Worm (Caenorhabditis elegans): ENCODE data around the gene ggtb-1.

ggtb-1 gene

ce11 chrIII:7166664-7167567 is 33.4 kb downstream of the ggtb-1 start:
- no peak for TF ChIP-seq hmg-4 (GFP tag; optimal IDR thresholded peaks at IDR 0.05)
- no peak for TF ChIP-seq ets-7 (tag; optimal IDR thresholded peaks at IDR 0.05)
- TF ChIP-seq hmbx-1 (tag; optimal IDR thresholded peaks at IDR 0.05): no peak
- TF ChIP-seq tbx-37 (GFP tag; conservative IDR thresholded peaks at IDR 0.05): no peak
- no peak for TF ChIP-seq sea-1 (GFP tag; conservative IDR thresholded peaks at IDR 0.05)
- TF ChIP-seq ama-1 (optimal IDR thresholded peaks at IDR 0.05): no peak
- TF ChIP-seq pes-1 (GFP tag; IDR thresholded peaks at IDR 0.05): no peak
- TF ChIP-seq scrt-1 (GFP tag; IDR thresholded peaks at IDR 0.05): no peak

- TF ChIP-seq hnd-1 (tag; optimal IDR thresholded peaks at IDR 0.05): no peak
- TF ChIP-seq tbx-37 (GFP tag; conservative IDR thresholded peaks at IDR 0.05): no peak
Observed at ce11 chrIII:7167568-7167937, 34.0 kb downstream of the ggtb-1 start, which contains the start of gene acs-4. Gene acs-4 (plus strand): TSS chrIII:7167838.

- TF ChIP-seq tbx-37 (GFP tag; conservative IDR thresholded peaks at IDR 0.05) (no peak), aly-1 (tag; optimal IDR thresholded peaks at IDR 0.05) (no peak), tbx-11 (GFP tag; IDR thresholded peaks at IDR 0.05) (no peak), ets-7 (tag; optimal IDR thresholded peaks at IDR 0.05) (no peak), tra-4 (tag; optimal IDR thresholded peaks at IDR 0.05) (no peak), pes-1 (GFP tag; IDR thresholded peaks at IDR 0.05) (no peak), hmg-4 (GFP tag; optimal IDR thresholded peaks at IDR 0.05) (no peak), F13C5.2 (tag; optimal IDR thresholded peaks at IDR 0.05) (no peak), scrt-1 (GFP tag; IDR thresholded peaks at IDR 0.05) (no peak), hnd-1 (tag; optimal IDR thresholded peaks at IDR 0.05) (no peak), sea-1 (GFP tag; conservative IDR thresholded peaks at IDR 0.05) (no peak), B0310.2 (tag; optimal IDR thresholded peaks at IDR 0.05) (no peak), ceh-13 (GFP tag; optimal IDR thresholded peaks at IDR 0.05) (no peak), ama-1 (optimal IDR thresholded peaks at IDR 0.05) (no peak), ceh-36 (tag; optimal IDR thresholded peaks at IDR 0.05) (no peak), flt-1 (GFP tag; IDR thresholded peaks at IDR 0.05) (no peak), hmbx-1 (tag; optimal IDR thresholded peaks at IDR 0.05) (no peak)
Observed at ce11 chrIII:7170090-7170489, 36.5 kb downstream of the ggtb-1 start.

ce11 chrIII:7178497-7178896 is 44.9 kb downstream of the ggtb-1 start:
- no peak for TF ChIP-seq B0310.2 (tag; optimal IDR thresholded peaks at IDR 0.05)

ce11 chrIII:7179538-7180301 is 46.2 kb downstream of the ggtb-1 start, which contains the start of the genes rps-14 and rpl-36:
Gene rps-14 (minus strand): TSS chrIII:7179588.
Gene rpl-36 (plus strand): TSS chrIII:7180251.
- no peak for TF ChIP-seq hnd-1 (tag; optimal IDR thresholded peaks at IDR 0.05)
- peak; percentile 71 for TF ChIP-seq F13C5.2 (tag; optimal IDR thresholded peaks at IDR 0.05)

- TF ChIP-seq B0310.2 (tag; optimal IDR thresholded peaks at IDR 0.05) (no peak), ceh-36 (tag; optimal IDR thresholded peaks at IDR 0.05) (no peak), hmg-4 (GFP tag; optimal IDR thresholded peaks at IDR 0.05) (no peak)
Observed at ce11 chrIII:7180613-7181012, 47.0 kb downstream of the ggtb-1 start, which contains the start of gene ndab-2. Gene ndab-2 (plus strand): TSS chrIII:7180752.

- TF ChIP-seq hmg-4 (GFP tag; optimal IDR thresholded peaks at IDR 0.05): no peak
- TF ChIP-seq F13C5.2 (tag; optimal IDR thresholded peaks at IDR 0.05): peak; percentile 38
Observed at ce11 chrIII:7181822-7182221, 48.3 kb downstream of the ggtb-1 start, which contains the start of gene epg-4. Gene epg-4 (plus strand): TSS chrIII:7182167.

ce11 chrIII:7184022-7184421 is 50.5 kb downstream of the ggtb-1 start, which contains the start of gene yju-2:
Gene yju-2 (plus strand): TSS chrIII:7184336.
- no peak for TF ChIP-seq hnd-1 (tag; optimal IDR thresholded peaks at IDR 0.05)
- TF ChIP-seq sea-1 (GFP tag; conservative IDR thresholded peaks at IDR 0.05): no peak
- TF ChIP-seq F13C5.2 (tag; optimal IDR thresholded peaks at IDR 0.05): no peak
- TF ChIP-seq hmbx-1 (tag; optimal IDR thresholded peaks at IDR 0.05): no peak
- TF ChIP-seq ets-7 (tag; optimal IDR thresholded peaks at IDR 0.05): no peak
- TF ChIP-seq aly-1 (tag; optimal IDR thresholded peaks at IDR 0.05): no peak
- no peak for TF ChIP-seq tbx-37 (GFP tag; conservative IDR thresholded peaks at IDR 0.05)
- no peak for TF ChIP-seq tbx-11 (GFP tag; IDR thresholded peaks at IDR 0.05)
- no peak for TF ChIP-seq B0310.2 (tag; optimal IDR thresholded peaks at IDR 0.05)
- TF ChIP-seq ceh-13 (GFP tag; optimal IDR thresholded peaks at IDR 0.05): no peak
- TF ChIP-seq hmg-4 (GFP tag; optimal IDR thresholded peaks at IDR 0.05): no peak

ce11 chrIII:7185473-7185872 is 51.9 kb downstream of the ggtb-1 start, which contains the start of gene F37C12.14:
Gene F37C12.14 (minus strand): TSS chrIII:7185573.
- TF ChIP-seq tbx-37 (GFP tag; conservative IDR thresholded peaks at IDR 0.05) (no peak), ceh-13 (GFP tag; optimal IDR thresholded peaks at IDR 0.05) (no peak), tbx-11 (GFP tag; IDR thresholded peaks at IDR 0.05) (no peak), ceh-36 (tag; optimal IDR thresholded peaks at IDR 0.05) (no peak)

Data from whole organism, early embryonic.